Fruit fly (Drosophila melanogaster) whole organism, embryonic: ENCODE results near the gene SclB.

Experiments
- Adf1 ChIP-seq: fragments of 200-800 bp; sonication (Bioruptor generic); IDR thresholded peaks from 2 replicates; pipeline ENCODE4 v1.3.6; 2022; ENCODE audit warnings: missing biosample characterization, missing genetic modification characterization
- CG10431 ChIP-seq: fragments of 200-800 bp; sonication (Bioruptor generic); optimal IDR thresholded peaks from 3 replicates; lab custom pipeline; 2018; ENCODE audit warnings: missing biosample characterization, mild to moderate bottlenecking, missing genetic modification characterization
- CG11560 ChIP-seq: fragments of 200-800 bp; sonication (Bioruptor generic); IDR thresholded peaks from 3 replicates; pipeline ENCODE4 v1.3.6; 2022; ENCODE audit warnings: missing biosample characterization, missing genetic modification characterization
- CG15073 ChIP-seq: fragments of 200-800 bp; sonication (Bioruptor generic); optimal IDR thresholded peaks from 2 replicates; lab custom pipeline; 2016; ENCODE audit warnings: missing biosample characterization, missing genetic modification characterization
- CG1529 ChIP-seq: fragments of 200-800 bp; sonication (Bioruptor generic); optimal IDR thresholded peaks from 3 replicates; lab custom pipeline; 2018; ENCODE audit warnings: missing biosample characterization, missing genetic modification characterization
- CG16815 ChIP-seq: fragments of 200-800 bp; sonication (Bioruptor generic); optimal IDR thresholded peaks from 3 replicates; lab custom pipeline; 2017; ENCODE audit warnings: missing biosample characterization, mild to moderate bottlenecking, missing genetic modification characterization
- CG17912 ChIP-seq: fragments of 200-800 bp; sonication (Bioruptor generic); optimal IDR thresholded peaks from 2 replicates; lab custom pipeline; 2018; ENCODE audit warnings: missing biosample characterization, mild to moderate bottlenecking, missing genetic modification characterization
- CG18011 ChIP-seq: fragments of 200-800 bp; sonication (Bioruptor generic); optimal IDR thresholded peaks from 2 replicates; lab custom pipeline; 2017; ENCODE audit warnings: missing biosample characterization, missing genetic modification characterization, mild to moderate bottlenecking, moderate library complexity, missing genotype
- CG2889 ChIP-seq: fragments of 200-800 bp; sonication (Bioruptor generic); IDR thresholded peaks from 3 replicates; pipeline ENCODE4 v1.3.6; 2022; ENCODE audit warnings: missing biosample characterization, missing genetic modification characterization
- CG30403 ChIP-seq: fragments of 200-800 bp; sonication (Bioruptor generic); optimal IDR thresholded peaks from 3 replicates; lab custom pipeline; 2016; ENCODE audit warnings: missing biosample characterization, missing genetic modification characterization
- CG31388 ChIP-seq: fragments of 200-800 bp; sonication (Bioruptor generic); optimal IDR thresholded peaks from 2 replicates; lab custom pipeline; 2016; ENCODE audit warnings: missing biosample characterization, missing genetic modification characterization
- CG34376 ChIP-seq: fragments of 200-800 bp; sonication (Bioruptor generic); optimal IDR thresholded peaks from 2 replicates; lab custom pipeline; 2018; ENCODE audit warnings: missing biosample characterization, mild to moderate bottlenecking, missing genetic modification characterization
- CG5180 ChIP-seq: fragments of 200-800 bp; sonication (Bioruptor generic); optimal IDR thresholded peaks from 3 replicates; lab custom pipeline; 2017; ENCODE audit warnings: missing biosample characterization, missing genetic modification characterization, mild to moderate bottlenecking, moderate library complexity, missing genetic modification reagents
- CG6791 ChIP-seq: fragments of 200-800 bp; sonication (Bioruptor generic); IDR thresholded peaks from 3 replicates; pipeline ENCODE4 v1.3.6; 2022; ENCODE audit warnings: missing biosample characterization, missing genetic modification characterization; ENCODE audit not compliant: partially characterized antibody
- CG8290 ChIP-seq, 3 experiments: fragments of 200-800 bp; sonication (Bioruptor generic); optimal IDR thresholded peaks; 2 replicates each; lab custom pipeline; 2016 to 2019; ENCODE audit warnings: missing biosample characterization in 3 of 3, missing genetic modification characterization in 3 of 3, mild to moderate bottlenecking in 2 of 3, moderate library complexity in 1 of 3
- CG9727 ChIP-seq: fragments of 200-800 bp; sonication (Bioruptor generic); optimal IDR thresholded peaks from 3 replicates; lab custom pipeline; 2017; ENCODE audit warnings: missing biosample characterization, mild to moderate bottlenecking, missing genetic modification characterization
- CG9797 ChIP-seq: fragments of 200-800 bp; sonication (Bioruptor generic); optimal IDR thresholded peaks from 3 replicates; lab custom pipeline; 2018; ENCODE audit warnings: missing biosample characterization, mild to moderate bottlenecking, missing genetic modification characterization
- Camta ChIP-seq: fragments of 200-800 bp; sonication (Bioruptor generic); optimal IDR thresholded peaks from 2 replicates; lab custom pipeline; 2016; ENCODE audit warnings: missing biosample characterization, missing genetic modification characterization
- CkIIα-i1 ChIP-seq: fragments of 200-800 bp; sonication (Bioruptor generic); IDR thresholded peaks from 2 replicates; pipeline ENCODE4 v1.3.6; 2022; ENCODE audit warnings: missing biosample characterization, missing genetic modification characterization
- D19B ChIP-seq: fragments of 200-800 bp; sonication (Bioruptor generic); optimal IDR thresholded peaks from 2 replicates; lab custom pipeline; 2017; ENCODE audit warnings: missing biosample characterization, mild to moderate bottlenecking, missing genetic modification characterization
- Drgx ChIP-seq: fragments of 200-800 bp; sonication (Bioruptor generic); IDR thresholded peaks from 2 replicates; pipeline ENCODE4 v1.3.6; 2022; ENCODE audit warnings: missing biosample characterization, missing genetic modification characterization
- E2f1 ChIP-seq: fragments of 200-800 bp; sonication (Bioruptor generic); IDR thresholded peaks from 2 replicates; pipeline ENCODE4 v1.3.6; 2022; ENCODE audit warnings: missing biosample characterization, missing genetic modification characterization
- Gug ChIP-seq: fragments of 200-800 bp; sonication (Bioruptor generic); IDR thresholded peaks from 4 replicates; pipeline ENCODE4 v1.3.6; 2022; ENCODE audit warnings: missing biosample characterization, missing genetic modification characterization
- Hr39 ChIP-seq: fragments of >200 bp; optimal IDR thresholded peaks from 2 replicates; lab custom pipeline; 2017
- Lim3 ChIP-seq: fragments of 200-800 bp; sonication (Bioruptor generic); IDR thresholded peaks from 2 replicates; pipeline ENCODE4 v1.3.6; 2022; ENCODE audit warnings: missing biosample characterization, missing genetic modification characterization
- Mad ChIP-seq: fragments of 200-800 bp; sonication (Bioruptor generic); optimal IDR thresholded peaks from 2 replicates; lab custom pipeline; 2016; ENCODE audit warnings: missing biosample characterization, missing genetic modification characterization
- NC2α ChIP-seq: fragments of 200-800 bp; sonication (Bioruptor generic); optimal IDR thresholded peaks from 2 replicates; lab custom pipeline; 2016; ENCODE audit warnings: missing biosample characterization, missing genetic modification characterization
- Opbp ChIP-seq: fragments of 200-800 bp; sonication (Bioruptor generic); IDR thresholded peaks from 3 replicates; pipeline ENCODE4 v1.3.6; 2022; ENCODE audit warnings: missing biosample characterization, missing genetic modification characterization; ENCODE audit not compliant: partially characterized antibody
- Sox102F ChIP-seq: fragments of 200-800 bp; sonication (Bioruptor generic); optimal IDR thresholded peaks from 2 replicates; lab custom pipeline; 2018; ENCODE audit warnings: missing biosample characterization, mild to moderate bottlenecking, missing genetic modification characterization, moderate library complexity
- Spps ChIP-seq: fragments of 200-800 bp; sonication (Bioruptor generic); optimal IDR thresholded peaks from 2 replicates; lab custom pipeline; 2018; ENCODE audit warnings: missing biosample characterization, mild to moderate bottlenecking, missing genetic modification characterization
- bbx ChIP-seq: fragments of 200-800 bp; sonication (Bioruptor generic); IDR thresholded peaks from 2 replicates; pipeline ENCODE4 v1.3.6; 2022; ENCODE audit warnings: missing biosample characterization, missing genetic modification characterization; ENCODE audit not compliant: partially characterized antibody
- btn ChIP-seq: fragments of 200-800 bp; sonication (Bioruptor generic); optimal IDR thresholded peaks from 2 replicates; lab custom pipeline; 2016; ENCODE audit warnings: missing biosample characterization, missing genetic modification characterization
- cato ChIP-seq: fragments of 200-800 bp; sonication (Bioruptor generic); optimal IDR thresholded peaks from 2 replicates; lab custom pipeline; 2016; ENCODE audit warnings: missing biosample characterization, missing genetic modification characterization, borderline replicate concordance
- croc ChIP-seq: fragments of 200-800 bp; sonication (Bioruptor generic); conservative IDR thresholded peaks from 3 replicates; pipeline ENCODE4 v1.3.6; 2022; ENCODE audit warnings: missing biosample characterization, missing genetic modification characterization
- da ChIP-seq: fragments of 200-800 bp; sonication (Bioruptor generic); optimal IDR thresholded peaks from 2 replicates; lab custom pipeline; 2016; ENCODE audit warnings: missing biosample characterization, missing genetic modification characterization
- en ChIP-seq: fragments of 200-800 bp; sonication (Bioruptor generic); optimal IDR thresholded peaks from 2 replicates; lab custom pipeline; 2016; ENCODE audit warnings: missing biosample characterization, missing genetic modification characterization
- eyg ChIP-seq: fragments of 200-800 bp; sonication (Bioruptor generic); optimal IDR thresholded peaks from 3 replicates; lab custom pipeline; 2016; ENCODE audit warnings: missing biosample characterization, missing genetic modification characterization
- fu2 ChIP-seq: fragments of 200-800 bp; sonication (Bioruptor generic); optimal IDR thresholded peaks from 2 replicates; lab custom pipeline; 2016; ENCODE audit warnings: missing biosample characterization, missing genetic modification characterization
- inv ChIP-seq: fragments of 200-800 bp; sonication (Bioruptor generic); IDR thresholded peaks from 2 replicates; pipeline ENCODE4 v1.3.6; 2022; ENCODE audit warnings: missing biosample characterization, missing genetic modification characterization; ENCODE audit not compliant: partially characterized antibody
- kay ChIP-seq: fragments of 200-800 bp; sonication (Bioruptor generic); optimal IDR thresholded peaks from 2 replicates; lab custom pipeline; 2016; ENCODE audit warnings: missing biosample characterization, missing genetic modification characterization
- lov ChIP-seq, 2 experiments: fragments of 200-800 bp in 1 of 2; fragments of >200 bp in 1 of 2; sonication (Bioruptor generic) in 1 of 2; IDR thresholded peaks in 1 of 2; optimal IDR thresholded peaks in 1 of 2; 2 replicates in 1 of 2; 3 replicates in 1 of 2; pipeline versions ENCODE4 v1.3.6 to Lab custom; 2017 to 2022; ENCODE audit warnings: missing biosample characterization in 1 of 2, missing genetic modification characterization in 1 of 2
- nerfin-2 ChIP-seq: fragments of 200-800 bp; sonication (Bioruptor generic); IDR thresholded peaks from 2 replicates; pipeline ENCODE4 v1.3.6; 2022; ENCODE audit warnings: missing biosample characterization, missing genetic modification characterization; ENCODE audit not compliant: partially characterized antibody
- oc ChIP-seq: fragments of 200-800 bp; sonication (Bioruptor generic); optimal IDR thresholded peaks from 2 replicates; lab custom pipeline; 2018; ENCODE audit warnings: missing biosample characterization, mild to moderate bottlenecking, missing genetic modification characterization, moderate library complexity
- pb ChIP-seq: fragments of 200-800 bp; sonication (Bioruptor generic); optimal IDR thresholded peaks from 3 replicates; lab custom pipeline; 2016; ENCODE audit warnings: missing biosample characterization, missing genetic modification characterization
- pita ChIP-seq: fragments of 200-800 bp; sonication (Bioruptor generic); optimal IDR thresholded peaks from 2 replicates; lab custom pipeline; 2017; ENCODE audit warnings: missing biosample characterization, mild to moderate bottlenecking, missing genetic modification characterization
- sc ChIP-seq, 3 experiments: fragments of >200 bp in 2 of 3; fragments of 200-800 bp in 1 of 3; sonication (Bioruptor generic) in 1 of 3; optimal IDR thresholded peaks; 2 replicates in 2 of 3; 3 replicates in 1 of 3; lab custom pipeline; 2017; ENCODE audit warnings: mild to moderate bottlenecking in 1 of 3, missing biosample characterization in 1 of 3, missing genetic modification characterization in 1 of 3, missing genetic modification reagents in 1 of 3
- shn ChIP-seq: fragments of 200-800 bp; sonication (Bioruptor generic); optimal IDR thresholded peaks from 3 replicates; lab custom pipeline; 2016; ENCODE audit warnings: missing biosample characterization, missing genetic modification characterization

SclB gene

DNA sequence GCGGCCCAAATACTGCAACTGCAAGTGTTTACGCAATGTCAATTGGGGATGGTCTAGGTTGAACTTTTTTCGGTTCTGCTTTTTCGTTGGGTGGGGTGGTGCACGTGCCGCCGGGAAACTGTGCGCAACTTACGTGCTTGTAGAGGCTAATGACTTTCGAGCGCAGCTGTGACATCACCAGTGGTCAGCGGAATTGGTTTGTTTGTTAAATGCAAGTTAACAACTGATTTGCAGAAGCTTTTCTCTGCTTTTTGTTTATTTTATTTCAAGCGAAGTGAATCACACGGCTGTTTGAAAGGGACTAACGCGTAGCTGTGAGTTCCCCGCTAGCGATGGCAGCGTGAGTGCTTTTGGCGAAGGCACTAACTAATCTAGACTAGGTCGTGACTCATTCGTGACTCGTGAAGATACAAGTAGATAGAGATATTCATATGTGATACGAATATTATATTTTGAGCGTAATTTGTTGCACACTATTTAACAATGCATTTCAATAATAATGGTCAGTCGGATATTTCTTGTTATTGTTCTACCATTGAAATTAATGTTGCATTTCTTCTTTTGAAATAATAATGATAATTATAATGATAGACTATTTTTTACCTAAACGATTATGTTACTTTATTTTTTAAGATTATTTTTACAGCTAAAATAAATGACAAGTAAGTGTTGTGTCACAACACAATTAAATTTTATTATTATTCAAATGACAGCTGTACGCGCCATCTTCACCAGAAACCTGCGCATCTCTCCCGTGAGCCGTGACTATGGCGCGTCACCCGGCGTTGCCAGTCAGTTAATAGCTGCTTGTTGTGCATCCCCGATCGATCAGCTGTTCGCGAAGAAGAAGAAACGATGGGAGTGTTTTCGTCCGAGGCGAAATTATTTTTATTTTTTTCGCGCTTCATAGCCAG, 50.1 kb downstream of the SclB start, which contains the start of the genes osi and tweek (continued):
- TF ChIP-seq CG15073 (GFP tag; lab: Kevin White, UChicago) (peak; percentile 16), CG10431 (no peak), Camta (GFP tag; lab: Kevin White, UChicago) (peak; percentile 62), Opbp (peak; percentile 87), cato (GFP tag; lab: Kevin White, UChicago) (peak; percentile 72), pita (GFP tag; lab: Kevin White, UChicago) (no peak), croc (GFP tag; lab: Robert Waterston, UW) (no peak; the same call in 2 of the 3 replicates), nerfin-2 (peak; percentile 40), CG11560 (peak; percentile 57; the same call in 2 of the 3 replicates), E2f1 (GFP tag; lab: Robert Waterston, UW) (peak; percentile 13; the same call in 1 of the 2 replicates), CG17912 (GFP tag; lab: Kevin White, UChicago) (no peak), kay (peak; percentile 92), CG30403 (peak; percentile 87), CG9797 (GFP tag; lab: Kevin White, UChicago) (peak; percentile 50), lov (optimal IDR thresholded peaks at IDR 0.05; lab: Kevin White, UChicago) (no peak), lov (GFP tag; IDR thresholded peaks at IDR 0.05; lab: Robert Waterston, UW) (0 out of 3 replicates have a peak, but pooled peaks have one; percentile 8), CG16815 (GFP tag; lab: Kevin White, UChicago) (peak; percentile 83), D19B (no peak), btn (GFP tag; lab: Kevin White, UChicago) (no peak), CG8290 (GFP tag; optimal IDR thresholded peaks at IDR 0.05; lab: Kevin White, UChicago) (peak; percentile 57), CG8290 (tag; optimal IDR thresholded peaks at IDR 0.05; lab: Kevin White, UChicago) (peak in 1 of 2 experiments; percentile 76), Gug (GFP tag; lab: Robert Waterston, UW) (peak; percentile 65; the same call in 2 of the 4 replicates), inv (GFP tag; lab: Robert Waterston, UW) (peak; percentile 89), bbx (peak; percentile 90), CG5180 (GFP tag; lab: Kevin White, UChicago) (no peak), CkIIα-i1 (no peak), eyg (GFP tag; lab: Kevin White, UChicago) (no peak), Hr39 (lab: Kevin White, UChicago) (no peak), en (GFP tag; lab: Kevin White, UChicago) (no peak), CG34376 (peak; percentile 20), CG9727 (GFP tag; lab: Kevin White, UChicago) (peak; percentile 78), fu2 (peak; percentile 56), CG18011 (GFP tag; lab: Kevin White, UChicago) (peak; percentile 4), shn (GFP tag; lab: Kevin White, UChicago) (peak; percentile 28), CG6791 (GFP tag; lab: Robert Waterston, UW) (peak; percentile 93), Lim3 (GFP tag; lab: Robert Waterston, UW) (no peak), sc (optimal IDR thresholded peaks at IDR 0.05; lab: Kevin White, UChicago) (no peak), sc (GFP tag; optimal IDR thresholded peaks at IDR 0.05; lab: Kevin White, UChicago) (peak; percentile 22), Mad (GFP tag; lab: Kevin White, UChicago) (no peak), NC2α (GFP tag; lab: Kevin White, UChicago) (no peak), CG31388 (GFP tag; lab: Kevin White, UChicago) (peak; percentile 8), pb (GFP tag; lab: Kevin White, UChicago) (no peak), Adf1 (GFP tag; lab: Robert Waterston, UW) (0 out of 2 replicates have a peak, but pooled peaks have one; percentile 14), CG1529 (GFP tag; lab: Kevin White, UChicago) (no peak), oc (tag; lab: Kevin White, UChicago) (no peak), Spps (no peak), CG2889 (0 out of 3 replicates have a peak, but pooled peaks have one; percentile 38), da (GFP tag; lab: Kevin White, UChicago) (peak; percentile 4), Sox102F (GFP tag; lab: Kevin White, UChicago) (no peak), Drgx (no peak)
